Worm (Caenorhabditis elegans): ENCODE measurements around the gene ctsa-1.1.

ce11 chrII:4726120-4726519, 11.3 kb upstream of the ctsa-1.1 start, which contains the start of gene F10G7.10:
- no peak for TF ChIP-seq tbx-11 (GFP tag; IDR thresholded peaks at IDR 0.05)
- TF ChIP-seq hnd-1 (tag; optimal IDR thresholded peaks at IDR 0.05) = no peak
- TF ChIP-seq ama-1 (optimal IDR thresholded peaks at IDR 0.05) = no peak
- no peak for TF ChIP-seq ets-7 (tag; optimal IDR thresholded peaks at IDR 0.05)
- TF ChIP-seq tbx-37 (GFP tag; conservative IDR thresholded peaks at IDR 0.05) = no peak
- no peak for TF ChIP-seq hmbx-1 (tag; optimal IDR thresholded peaks at IDR 0.05)
- no peak for TF ChIP-seq flt-1 (GFP tag; IDR thresholded peaks at IDR 0.05)
- no peak for TF ChIP-seq tra-4 (tag; optimal IDR thresholded peaks at IDR 0.05)
